Worm (Caenorhabditis elegans) whole organism, late embryonic: Measurements from ENCODE around the gene spp-9.

Experiments
- ama-1 ChIP-seq: fragments of 150-350 bp; optimal IDR thresholded peaks from 2 replicates; lab custom pipeline; 2014
- ceh-30 ChIP-seq: fragments of 150-350 bp; optimal IDR thresholded peaks from 2 replicates; lab custom pipeline; 2014; ENCODE audit warnings: missing biosample characterization, missing genetic modification characterization
- fkh-6 ChIP-seq: sonication (generic microtip); optimal IDR thresholded peaks from 2 replicates; lab custom pipeline; 2016; ENCODE audit warnings: missing genetic modification characterization, missing compliant biosample characterization
- rnt-1 ChIP-seq: sonication (generic microtip); optimal IDR thresholded peaks from 2 replicates; lab custom pipeline; 2016; ENCODE audit warnings: missing genetic modification characterization, missing compliant biosample characterization
- unc-42 ChIP-seq: sonication (generic microtip); optimal IDR thresholded peaks from 2 replicates; lab custom pipeline; 2016; ENCODE audit warnings: missing genotype, missing genetic modification characterization, missing compliant biosample characterization

DNA sequence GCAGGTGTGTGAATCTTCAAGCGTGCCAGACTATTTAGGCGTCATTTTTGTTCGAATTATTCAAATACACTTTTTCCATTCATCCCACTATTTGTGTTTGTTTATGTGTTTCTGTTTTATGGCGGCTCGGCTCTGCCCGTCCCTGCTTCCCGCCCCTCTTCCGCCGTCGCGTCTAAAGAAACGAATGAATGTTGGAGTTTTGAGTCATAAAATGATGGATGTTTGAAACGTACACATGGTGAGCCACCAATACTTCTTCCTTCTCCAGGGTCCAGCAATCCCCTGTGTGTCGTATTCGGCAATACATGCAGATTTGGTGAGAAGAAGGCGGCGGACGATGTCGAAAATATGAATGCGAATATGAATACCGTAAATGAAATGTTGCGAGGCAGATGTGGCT is 24.6 kb upstream of the spp-9 start:
- TF ChIP-seq unc-42 (tag; lab: Kevin White, UChicago) (no peak), rnt-1 (tag; lab: Kevin White, UChicago) (no peak), ceh-30 (tag; lab: Kevin White, UChicago) (no peak), fkh-6 (no peak), ama-1 (no peak)
